Worm (Caenorhabditis elegans): ENCODE results near the gene nspc-19.

nspc-19 gene

ce11 chrX:14480248-14480647, 48.3 kb upstream of the nspc-19 start, which contains the start of gene gfi-3:
gfi-3 (plus strand) TSS chrX:14480572.
- TF ChIP-seq sptf-2 (GFP tag; optimal IDR thresholded peaks at IDR 0.05) (no peak), hmg-20 (GFP tag; IDR thresholded peaks at IDR 0.05) (peak; percentile 72), unc-130 (GFP tag; optimal IDR thresholded peaks at IDR 0.05) (no peak), lin-40 (tag; optimal IDR thresholded peaks at IDR 0.05) (peak; percentile 84), ztf-25 (GFP tag; IDR thresholded peaks at IDR 0.05) (no peak), egl-44 (GFP tag; IDR thresholded peaks at IDR 0.05) (no peak), lin-26 (GFP tag; IDR thresholded peaks at IDR 0.05) (no peak), C17E4.6 (GFP tag; IDR thresholded peaks at IDR 0.05) (no peak), nfyb-1 (GFP tag; IDR thresholded peaks at IDR 0.05) (0 out of 2 replicates have a peak, but pooled peaks have one; percentile 50), snpc-1.1 (tag; optimal IDR thresholded peaks at IDR 0.05; ENCODE audit: insufficient read depth) (no peak), let-607 (tag; optimal IDR thresholded peaks at IDR 0.05) (peak in 1 of 2 experiments; percentile 11), lir-1 (GFP tag; conservative IDR thresholded peaks at IDR 0.05) (no peak), ccch-3 (GFP tag; optimal IDR thresholded peaks at IDR 0.05) (no peak), lin-35 (GFP tag; optimal IDR thresholded peaks at IDR 0.05) (peak in 1 of 3 experiments; percentile 71), him-1 (tag; optimal IDR thresholded peaks at IDR 0.05) (no peak), nhr-27 (tag; optimal IDR thresholded peaks at IDR 0.05) (no peak), mel-28 (tag; optimal IDR thresholded peaks at IDR 0.05; ENCODE audit: borderline replicate concordance) (no peak), dpff-1 (tag; optimal IDR thresholded peaks at IDR 0.05) (no peak), hrde-1 (tag; optimal IDR thresholded peaks at IDR 0.05; ENCODE audit: borderline replicate concordance) (no peak), D2030.7 (GFP tag; IDR thresholded peaks at IDR 0.05) (no peak), F10E7.11 (tag; optimal IDR thresholded peaks at IDR 0.05) (no peak), F22D6.2 (tag; optimal IDR thresholded peaks at IDR 0.05) (no peak), let-526 (GFP tag; IDR thresholded peaks at IDR 0.05) (no peak), somi-1 (GFP tag; optimal IDR thresholded peaks at IDR 0.05) (no peak), attf-5 (GFP tag; optimal IDR thresholded peaks at IDR 0.05) (peak; percentile 74), tlf-1 (GFP tag; optimal IDR thresholded peaks at IDR 0.05) (no peak), sdz-38 (tag; optimal IDR thresholded peaks at IDR 0.05) (no peak), mes-4 (tag; optimal IDR thresholded peaks at IDR 0.05) (no peak), Y53F4B.3 (GFP tag; IDR thresholded peaks at IDR 0.05) (no peak), ceh-91 (GFP tag; IDR thresholded peaks at IDR 0.05) (no peak), nfya-2 (GFP tag; IDR thresholded peaks at IDR 0.05) (no peak), pha-4 (tag; optimal IDR thresholded peaks at IDR 0.05) (no peak), hlh-12 (tag; optimal IDR thresholded peaks at IDR 0.05) (no peak), xnd-1 (tag; optimal IDR thresholded peaks at IDR 0.05) (no peak), bed-1 (GFP tag; IDR thresholded peaks at IDR 0.05) (no peak), F37B4.10 (GFP tag; IDR thresholded peaks at IDR 0.05) (no peak), cebp-2 (GFP tag; IDR thresholded peaks at IDR 0.05) (no peak), F23B12.7 (tag; optimal IDR thresholded peaks at IDR 0.05; ENCODE audit: insufficient read depth) (no peak), egl-18 (GFP tag; IDR thresholded peaks at IDR 0.05) (no peak), snpc-4 (GFP tag; optimal IDR thresholded peaks at IDR 0.05) (no peak), snpc-4 (tag; optimal IDR thresholded peaks at IDR 0.05) (peak; percentile 67 to 92 (median 89)), sea-2 (GFP tag; IDR thresholded peaks at IDR 0.05) (no peak), F39B2.1 (GFP tag; IDR thresholded peaks at IDR 0.05) (no peak), B0019.2 (GFP tag; conservative IDR thresholded peaks at IDR 0.05) (no peak), rcor-1 (GFP tag; IDR thresholded peaks at IDR 0.05) (0 out of 2 replicates have a peak, but pooled peaks have one; percentile 32), egrh-3 (GFP tag; IDR thresholded peaks at IDR 0.05) (no peak), tbx-9 (tag; optimal IDR thresholded peaks at IDR 0.05; ENCODE audit: borderline replicate concordance) (no peak), ceh-100 (GFP tag; IDR thresholded peaks at IDR 0.05) (0 out of 2 replicates have a peak, but pooled peaks have one; percentile 11), ets-4 (GFP tag; optimal IDR thresholded peaks at IDR 0.05) (no peak)
